Fruit fly (Drosophila melanogaster) whole organism, embryonic: Measurements from ENCODE around the gene Oseg1.

Experiments
- CG11247 ChIP-seq: fragments of 200-800 bp; sonication (Bioruptor generic); IDR thresholded peaks from 2 replicates; pipeline ENCODE4 v1.3.6; 2022; ENCODE audit warnings: missing biosample characterization, missing genetic modification characterization
- CG12104 ChIP-seq: fragments of 200-800 bp; sonication (Bioruptor generic); optimal IDR thresholded peaks from 3 replicates; lab custom pipeline; 2016; ENCODE audit warnings: missing biosample characterization, missing genetic modification characterization
- CG12155 ChIP-seq: fragments of 200-800 bp; sonication (Bioruptor generic); optimal IDR thresholded peaks from 3 replicates; lab custom pipeline; 2016; ENCODE audit warnings: missing biosample characterization, missing genetic modification characterization
- CG14710 ChIP-seq: fragments of 200-800 bp; sonication (Bioruptor generic); optimal IDR thresholded peaks from 3 replicates; lab custom pipeline; 2019; ENCODE audit warnings: missing biosample characterization, mild to moderate bottlenecking, missing genetic modification characterization, moderate library complexity
- CG18262 ChIP-seq: fragments of 200-800 bp; optimal IDR thresholded peaks from 3 replicates; lab custom pipeline; 2019; ENCODE audit warnings: missing biosample characterization, mild to moderate bottlenecking, missing genetic modification characterization, moderate library complexity
- CG18764 ChIP-seq: fragments of 200-800 bp; sonication (Bioruptor generic); optimal IDR thresholded peaks from 3 replicates; lab custom pipeline; 2016; ENCODE audit warnings: missing biosample characterization, missing genetic modification characterization
- CG2116 ChIP-seq: fragments of 200-800 bp; sonication (Bioruptor generic); optimal IDR thresholded peaks from 3 replicates; lab custom pipeline; 2018; ENCODE audit warnings: missing biosample characterization, mild to moderate bottlenecking, missing genetic modification characterization
- CG2875 ChIP-seq: fragments of 200-800 bp; sonication (Bioruptor generic); optimal IDR thresholded peaks from 2 replicates; lab custom pipeline; 2017; ENCODE audit warnings: missing biosample characterization, mild to moderate bottlenecking, missing genetic modification characterization, missing genetic modification reagents
- CG3281 ChIP-seq: fragments of 200-800 bp; sonication (Bioruptor generic); optimal IDR thresholded peaks from 3 replicates; lab custom pipeline; 2017; ENCODE audit warnings: missing biosample characterization, mild to moderate bottlenecking, missing genetic modification characterization
- CG4707 ChIP-seq: fragments of 200-800 bp; sonication (Bioruptor generic); optimal IDR thresholded peaks from 2 replicates; lab custom pipeline; 2018; ENCODE audit warnings: missing biosample characterization, mild to moderate bottlenecking, missing genetic modification characterization, moderate library complexity
- CG5180 ChIP-seq: fragments of 200-800 bp; sonication (Bioruptor generic); optimal IDR thresholded peaks from 3 replicates; lab custom pipeline; 2017; ENCODE audit warnings: missing biosample characterization, missing genetic modification characterization, mild to moderate bottlenecking, moderate library complexity, missing genetic modification reagents
- CG6272 ChIP-seq: fragments of 200-800 bp; sonication (Bioruptor generic); IDR thresholded peaks from 2 replicates; pipeline ENCODE4 v1.3.6; 2022; ENCODE audit warnings: missing biosample characterization, missing genetic modification characterization
- CG6683 ChIP-seq: fragments of 200-800 bp; sonication (Bioruptor generic); optimal IDR thresholded peaks from 2 replicates; lab custom pipeline; 2017; ENCODE audit warnings: missing biosample characterization, mild to moderate bottlenecking, missing genetic modification characterization, missing genetic modification reagents
- CG7745 ChIP-seq: fragments of 200-800 bp; sonication (Bioruptor generic); optimal IDR thresholded peaks from 2 replicates; lab custom pipeline; 2018; ENCODE audit warnings: missing biosample characterization, mild to moderate bottlenecking, missing genetic modification characterization, moderate library complexity
- CG7987 ChIP-seq: fragments of 200-800 bp; sonication (Bioruptor generic); optimal IDR thresholded peaks from 2 replicates; lab custom pipeline; 2018; ENCODE audit warnings: missing biosample characterization, mild to moderate bottlenecking, missing genetic modification characterization, moderate library complexity
- CG9437 ChIP-seq: fragments of 200-800 bp; sonication (Bioruptor generic); optimal IDR thresholded peaks from 2 replicates; lab custom pipeline; 2018; ENCODE audit warnings: missing biosample characterization, mild to moderate bottlenecking, missing genetic modification characterization
- CG9797 ChIP-seq: fragments of 200-800 bp; sonication (Bioruptor generic); optimal IDR thresholded peaks from 3 replicates; lab custom pipeline; 2018; ENCODE audit warnings: missing biosample characterization, mild to moderate bottlenecking, missing genetic modification characterization
- CHES-1-like ChIP-seq: fragments of 200-800 bp; sonication (Bioruptor generic); optimal IDR thresholded peaks from 2 replicates; lab custom pipeline; 2016; ENCODE audit warnings: missing biosample characterization, missing genetic modification characterization
- Chrac-16 ChIP-seq: fragments of 200-800 bp; sonication (Bioruptor generic); optimal IDR thresholded peaks from 3 replicates; lab custom pipeline; 2016; ENCODE audit warnings: missing biosample characterization, missing genetic modification characterization
- CoRest ChIP-seq: fragments of 200-800 bp; sonication (Bioruptor generic); optimal IDR thresholded peaks from 3 replicates; lab custom pipeline; 2018; ENCODE audit warnings: missing biosample characterization, mild to moderate bottlenecking, missing genetic modification characterization, moderate library complexity
- Dref ChIP-seq: fragments of 200-800 bp; sonication (Bioruptor generic); IDR thresholded peaks from 2 replicates; pipeline ENCODE4 v1.3.6; 2022; ENCODE audit warnings: missing biosample characterization, missing genetic modification characterization
- E2f2 ChIP-seq: fragments of 200-800 bp; sonication (Bioruptor generic); IDR thresholded peaks from 2 replicates; pipeline ENCODE4 v1.3.6; 2022; ENCODE audit warnings: missing biosample characterization, missing genetic modification characterization
- Ets97D ChIP-seq: fragments of 200-800 bp; sonication (Bioruptor generic); optimal IDR thresholded peaks from 3 replicates; lab custom pipeline; 2016; ENCODE audit warnings: missing biosample characterization, missing genetic modification characterization
- Gug ChIP-seq: fragments of 200-800 bp; sonication (Bioruptor generic); IDR thresholded peaks from 4 replicates; pipeline ENCODE4 v1.3.6; 2022; ENCODE audit warnings: missing biosample characterization, missing genetic modification characterization
- HLH3B ChIP-seq: fragments of 200-800 bp; sonication (Bioruptor generic); IDR thresholded peaks from 2 replicates; pipeline ENCODE4 v1.3.6; 2022; ENCODE audit warnings: missing biosample characterization, missing genetic modification characterization
- HLHmδ ChIP-seq: fragments of 200-800 bp; sonication (Bioruptor generic); optimal IDR thresholded peaks from 2 replicates; lab custom pipeline; 2018; ENCODE audit warnings: missing biosample characterization, mild to moderate bottlenecking, missing genetic modification characterization, moderate library complexity
- Hey ChIP-seq: fragments of 200-800 bp; sonication (Bioruptor generic); optimal IDR thresholded peaks from 3 replicates; lab custom pipeline; 2018; ENCODE audit warnings: missing biosample characterization, mild to moderate bottlenecking, missing genetic modification characterization
- Med ChIP-seq: fragments of 200-800 bp; sonication (Bioruptor generic); peaks from one replicate; lab custom pipeline; 2016; ENCODE audit warnings: missing biosample characterization, missing genetic modification characterization, mild to moderate bottlenecking, inconsistent platforms, moderate library complexity
- Poxn ChIP-seq: fragments of 200-800 bp; sonication (Bioruptor generic); IDR thresholded peaks from 2 replicates; pipeline ENCODE4 v1.3.6; 2022; ENCODE audit warnings: missing biosample characterization, missing genetic modification characterization
- Six4 ChIP-seq: fragments of 200-800 bp; sonication (Bioruptor generic); optimal IDR thresholded peaks from 2 replicates; lab custom pipeline; 2016; ENCODE audit warnings: missing biosample characterization, missing genetic modification characterization
- Sox100B ChIP-seq: fragments of 200-800 bp; sonication (Bioruptor generic); optimal IDR thresholded peaks from 3 replicates; lab custom pipeline; 2018; ENCODE audit warnings: missing biosample characterization, mild to moderate bottlenecking, missing genetic modification characterization
- Stat92E ChIP-seq, 3 experiments: fragments of >200 bp in 2 of 3; fragments of 200-800 bp in 1 of 3; sonication (Bioruptor generic) in 1 of 3; optimal IDR thresholded peaks; 2 replicates each; lab custom pipeline; 2017 to 2019; ENCODE audit warnings: missing biosample characterization in 3 of 3, missing genetic modification characterization in 3 of 3, mild to moderate bottlenecking in 1 of 3, moderate library complexity in 1 of 3
- TFAM ChIP-seq: fragments of 200-800 bp; sonication (Bioruptor generic); optimal IDR thresholded peaks from 2 replicates; lab custom pipeline; 2017; ENCODE audit warnings: missing biosample characterization, missing genetic modification characterization, inconsistent platforms
- da ChIP-seq: fragments of 200-800 bp; sonication (Bioruptor generic); optimal IDR thresholded peaks from 2 replicates; lab custom pipeline; 2016; ENCODE audit warnings: missing biosample characterization, missing genetic modification characterization
- exex ChIP-seq: fragments of 200-800 bp; sonication (Bioruptor generic); optimal IDR thresholded peaks from 4 replicates; lab custom pipeline; 2018; ENCODE audit warnings: missing biosample characterization, mild to moderate bottlenecking, missing genetic modification characterization, moderate library complexity
- fd64A ChIP-seq: fragments of 200-800 bp; sonication (Bioruptor generic); optimal IDR thresholded peaks from 3 replicates; lab custom pipeline; 2018; ENCODE audit warnings: missing biosample characterization, mild to moderate bottlenecking, missing genetic modification characterization
- gem ChIP-seq: fragments of 200-800 bp; sonication (Bioruptor generic); optimal IDR thresholded peaks from 2 replicates; lab custom pipeline; 2019; ENCODE audit warnings: missing biosample characterization, mild to moderate bottlenecking, missing genetic modification characterization, moderate library complexity
- ken ChIP-seq: fragments of 200-800 bp; sonication (Bioruptor generic); IDR thresholded peaks from 3 replicates; pipeline ENCODE4 v1.3.6; 2022; ENCODE audit warnings: missing biosample characterization, missing genetic modification characterization
- nerfin-2 ChIP-seq: fragments of 200-800 bp; sonication (Bioruptor generic); IDR thresholded peaks from 2 replicates; pipeline ENCODE4 v1.3.6; 2022; ENCODE audit warnings: missing biosample characterization, missing genetic modification characterization; ENCODE audit not compliant: partially characterized antibody
- otp ChIP-seq: fragments of 200-800 bp; sonication (Bioruptor generic); IDR thresholded peaks from 3 replicates; pipeline ENCODE4, ENCODE4 v1.3.6; 2022; ENCODE audit warnings: missing biosample characterization, missing genetic modification characterization
- pan ChIP-seq, 4 experiments: fragments of >200 bp in 3 of 4; fragments of 200-800 bp in 1 of 4; sonication (Bioruptor generic) in 1 of 4; optimal IDR thresholded peaks in 3 of 4; IDR thresholded peaks in 1 of 4; 2 replicates each; pipeline versions ENCODE4 v1.3.6 to Lab custom; 2017 to 2022; ENCODE audit warnings: missing biosample characterization in 2 of 4, missing genetic modification characterization in 2 of 4, mixed read lengths in 1 of 4
- pita ChIP-seq: fragments of 200-800 bp; sonication (Bioruptor generic); optimal IDR thresholded peaks from 2 replicates; lab custom pipeline; 2017; ENCODE audit warnings: missing biosample characterization, mild to moderate bottlenecking, missing genetic modification characterization
- ro ChIP-seq: fragments of 200-800 bp; sonication (Bioruptor generic); IDR thresholded peaks from 2 replicates; pipeline ENCODE4 v1.3.6; 2022; ENCODE audit warnings: missing biosample characterization, missing genetic modification characterization
- seq ChIP-seq: fragments of 200-800 bp; sonication (Bioruptor generic); IDR thresholded peaks from 2 replicates; pipeline ENCODE4 v1.3.6; 2022; ENCODE audit warnings: missing biosample characterization, missing genetic modification characterization
- sima ChIP-seq: fragments of 200-800 bp; sonication (Bioruptor generic); optimal IDR thresholded peaks from 2 replicates; lab custom pipeline; 2016; ENCODE audit warnings: missing biosample characterization, missing genetic modification characterization
- stwl ChIP-seq: fragments of 200-800 bp; sonication (Bioruptor generic); optimal IDR thresholded peaks from 3 replicates; lab custom pipeline; 2018; ENCODE audit warnings: missing biosample characterization, mild to moderate bottlenecking, missing genetic modification characterization, moderate library complexity
- toy ChIP-seq: fragments of 200-800 bp; sonication (Bioruptor generic); IDR thresholded peaks from 2 replicates; pipeline ENCODE4 v1.3.6; 2022; ENCODE audit warnings: missing biosample characterization, missing genetic modification characterization
- trem ChIP-seq: fragments of 200-800 bp; optimal IDR thresholded peaks from 3 replicates; lab custom pipeline; 2019; ENCODE audit warnings: missing biosample characterization, mild to moderate bottlenecking, missing genetic modification characterization, moderate library complexity
- usp ChIP-seq: fragments of >200 bp; optimal IDR thresholded peaks from 2 replicates; lab custom pipeline; 2017; ENCODE audit warnings: missing biosample characterization, missing genetic modification characterization
- zfh1 ChIP-seq: fragments of 200-800 bp; sonication (Bioruptor generic); IDR thresholded peaks from 3 replicates; pipeline ENCODE4 v1.3.6; 2022; ENCODE audit warnings: missing biosample characterization, missing genetic modification characterization

Gene Oseg1

DNA sequence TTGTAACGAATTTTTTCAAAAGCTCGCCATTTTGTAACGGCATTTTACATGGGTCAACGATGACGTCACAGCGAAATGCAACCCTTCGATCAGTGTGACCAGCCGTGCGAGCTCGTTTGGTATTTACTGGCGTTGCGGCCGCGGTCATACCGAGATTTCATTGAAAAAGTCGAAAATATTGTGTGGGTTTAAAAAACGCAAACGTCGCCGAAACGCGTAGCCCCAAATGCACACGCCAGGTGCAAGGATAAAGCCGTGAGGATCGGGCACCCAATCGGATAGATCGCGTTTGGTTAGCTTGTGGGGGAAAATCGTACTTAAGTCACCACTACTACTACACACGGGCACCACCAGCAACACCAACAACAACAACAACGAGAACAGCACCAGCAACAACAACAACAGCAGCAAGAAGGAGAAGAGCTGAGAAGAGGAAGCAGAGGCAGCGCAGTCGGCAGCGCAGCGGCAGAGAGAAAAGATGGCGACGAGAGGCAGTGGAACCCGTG is 12.3 kb upstream of the Oseg1 start, which contains the start of gene Cbl (continued):
- TF ChIP-seq CG5180 (GFP tag; lab: Kevin White, UChicago) = no peak
- no peak for TF ChIP-seq pan (optimal IDR thresholded peaks at IDR 0.05; lab: Kevin White, UChicago)
- peak in 1 of 2 experiments; percentile 11 for TF ChIP-seq pan (GFP tag; optimal IDR thresholded peaks at IDR 0.05 in 1 of 2, IDR thresholded peaks at IDR 0.05 in 1 of 2)
- no peak for TF ChIP-seq seq
- no peak for TF ChIP-seq CG7745 (tag; lab: Kevin White, UChicago)
- TF ChIP-seq HLH3B = no peak; the same call in 1 of the 2 replicates
- peak; percentile 52 for TF ChIP-seq E2f2 (GFP tag; lab: Robert Waterston, UW)
- TF ChIP-seq CG2875 (GFP tag; lab: Kevin White, UChicago) = peak; percentile 7
- TF ChIP-seq stwl (tag; lab: Kevin White, UChicago) = peak; percentile 67
- TF ChIP-seq CG18262 (tag; lab: Kevin White, UChicago) = peak; percentile 24
- TF ChIP-seq CG3281 = no peak
- TF ChIP-seq CG18764 (GFP tag; lab: Kevin White, UChicago) = no peak
- no peak for TF ChIP-seq ken (GFP tag; lab: Robert Waterston, UW)
- TF ChIP-seq Ets97D = peak; percentile 91
- TF ChIP-seq trem (tag; lab: Kevin White, UChicago) = peak; percentile 69
- peak; percentile 68 for TF ChIP-seq CG7987 (GFP tag; lab: Kevin White, UChicago)
- peak; percentile 100 for TF ChIP-seq CG2116 (GFP tag; lab: Kevin White, UChicago)
- TF ChIP-seq fd64A (GFP tag; lab: Kevin White, UChicago) = peak; percentile 1
- TF ChIP-seq nerfin-2 (GFP tag; lab: Robert Waterston, UW) = peak; percentile 37; the same call in 1 of the 2 replicates
- peak; percentile 50 for TF ChIP-seq Dref (GFP tag; lab: Robert Waterston, UW)
- TF ChIP-seq CG12104 (GFP tag; lab: Kevin White, UChicago) = peak; percentile 29
- TF ChIP-seq pita (GFP tag; lab: Kevin White, UChicago) = no peak
- peak; percentile 84 for TF ChIP-seq Med (GFP tag; lab: Kevin White, UChicago)
- TF ChIP-seq CG4707 (GFP tag; lab: Kevin White, UChicago) = no peak
- TF ChIP-seq sima = no peak
- peak; percentile 56 for TF ChIP-seq CG12155 (GFP tag; lab: Kevin White, UChicago)
- no peak for TF ChIP-seq Hey (tag; lab: Kevin White, UChicago)
- TF ChIP-seq Stat92E (GFP tag; optimal IDR thresholded peaks at IDR 0.05; lab: Kevin White, UChicago) = peak in 1 of 3 experiments; percentile 76
- TF ChIP-seq CG9797 (GFP tag; lab: Kevin White, UChicago) = peak; percentile 97
- peak; percentile 51 for TF ChIP-seq HLHmδ (GFP tag; lab: Kevin White, UChicago)

dm6 chr3L:8423156-8423555 is 10.5 kb upstream of the Oseg1 start:
- TF ChIP-seq CG9437 (GFP tag; lab: Kevin White, UChicago) = peak; percentile 51
- TF ChIP-seq TFAM (GFP tag; lab: Kevin White, UChicago) = no peak
- TF ChIP-seq CG6683 = no peak
- no peak for TF ChIP-seq CHES-1-like (GFP tag; lab: Kevin White, UChicago)
- TF ChIP-seq usp (GFP tag; lab: Kevin White, UChicago) = no peak
- TF ChIP-seq toy (GFP tag; lab: Robert Waterston, UW) = no peak
- TF ChIP-seq gem = peak; percentile 50
- peak; percentile 21 for TF ChIP-seq CoRest
- TF ChIP-seq CG11247 (GFP tag; lab: Robert Waterston, UW) = no peak
- TF ChIP-seq exex (tag; lab: Kevin White, UChicago) = no peak
- no peak for TF ChIP-seq otp (GFP tag; lab: Robert Waterston, UW)
- TF ChIP-seq Sox100B (GFP tag; lab: Kevin White, UChicago) = peak; percentile 62
- no peak for TF ChIP-seq zfh1 (GFP tag; lab: Robert Waterston, UW)
- no peak for TF ChIP-seq Gug (GFP tag; lab: Robert Waterston, UW)
- TF ChIP-seq CG6272 (GFP tag; lab: Robert Waterston, UW) = no peak
- TF ChIP-seq CG14710 (tag; lab: Kevin White, UChicago) = peak; percentile 33
- TF ChIP-seq da (GFP tag; lab: Kevin White, UChicago) = no peak
- TF ChIP-seq Hey (tag; lab: Kevin White, UChicago) = no peak
- no peak for TF ChIP-seq Poxn (GFP tag; lab: Robert Waterston, UW)
- TF ChIP-seq ro (GFP tag; lab: Robert Waterston, UW) = no peak
- TF ChIP-seq CG12104 (GFP tag; lab: Kevin White, UChicago) = no peak
- peak; percentile 26 for TF ChIP-seq Six4 (GFP tag; lab: Kevin White, UChicago)
- TF ChIP-seq Chrac-16 (GFP tag; lab: Kevin White, UChicago) = no peak
